Fruit fly (Drosophila melanogaster): ENCODE results near the gene eIF4E1.

Gene eIF4E1

DNA sequence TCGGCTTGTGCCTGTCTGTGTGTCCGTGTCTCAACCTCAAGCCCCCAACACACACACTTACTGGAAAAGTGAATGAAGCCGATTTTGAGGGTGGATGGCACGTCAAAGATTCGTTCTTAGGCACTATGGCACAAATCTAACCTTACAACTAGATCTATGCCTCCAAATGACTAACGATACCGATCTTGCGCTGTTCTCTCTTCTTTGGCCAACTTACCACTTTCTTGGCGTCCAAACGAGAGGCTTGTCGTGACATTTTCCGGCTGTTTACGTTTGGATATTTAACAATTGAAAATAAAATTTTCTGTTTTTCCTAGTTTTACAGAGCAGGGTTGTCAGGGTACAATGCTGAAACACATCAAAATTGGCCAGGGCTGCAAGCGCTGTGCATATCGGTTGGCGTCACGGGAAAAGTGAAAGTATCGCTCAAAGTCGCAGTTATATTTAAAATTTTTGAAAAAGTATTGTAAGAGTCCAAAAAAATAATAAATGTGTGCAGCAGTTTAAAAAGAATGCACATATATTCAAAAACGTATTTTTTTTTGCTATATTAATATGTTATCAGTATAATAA is 39.7 kb upstream of the eIF4E1 start, which contains the start of the genes Bet3 and Nf-YA (continued):
- TF ChIP-seq CG10147 (GFP tag; optimal IDR thresholded peaks at IDR 0.05) (no peak), ERR (GFP tag; optimal IDR thresholded peaks at IDR 0.05) (no peak), Usf (GFP tag; optimal IDR thresholded peaks at IDR 0.05) (no peak), CG9437 (GFP tag; optimal IDR thresholded peaks at IDR 0.05) (no peak), stwl (tag; optimal IDR thresholded peaks at IDR 0.05) (peak; percentile 77), CG9876 (GFP tag; optimal IDR thresholded peaks at IDR 0.05) (peak; percentile 8), Xbp1 (GFP tag; optimal IDR thresholded peaks at IDR 0.05) (peak; percentile 78), Atf6 (GFP tag; IDR thresholded peaks at IDR 0.05) (0 out of 2 replicates have a peak, but pooled peaks have one; percentile 16), HLH3B (GFP tag; IDR thresholded peaks at IDR 0.05) (no peak; the same call in 1 of the 2 replicates), CG15269 (tag; optimal IDR thresholded peaks at IDR 0.05) (peak; percentile 39), CG14667 (GFP tag; IDR thresholded peaks at IDR 0.05) (no peak; the same call in 1 of the 2 replicates), CG10462 (GFP tag; optimal IDR thresholded peaks at IDR 0.05) (no peak), Trl (optimal IDR thresholded peaks at IDR 0.05) (no peak), Trl (GFP tag; optimal IDR thresholded peaks at IDR 0.05) (peak; percentile 39), luna (GFP tag; optimal IDR thresholded peaks at IDR 0.05) (peak; percentile 77), Hr78 (GFP tag; optimal IDR thresholded peaks at IDR 0.05) (no peak), eyg (GFP tag; optimal IDR thresholded peaks at IDR 0.05) (no peak), NFAT (GFP tag; IDR thresholded peaks at IDR 0.05) (peak; percentile 88), Fer1 (GFP tag; optimal IDR thresholded peaks at IDR 0.05) (peak; percentile 3), CG2120 (GFP tag; optimal IDR thresholded peaks at IDR 0.05) (peak; percentile 63), crc (GFP tag; optimal IDR thresholded peaks at IDR 0.05) (peak; percentile 27), bcd (GFP tag; optimal IDR thresholded peaks at IDR 0.05) (peak; percentile 55), pho (GFP tag; optimal IDR thresholded peaks at IDR 0.05) (peak; percentile 43), slou (GFP tag; optimal IDR thresholded peaks at IDR 0.05) (peak; percentile 41), CrebB (tag; optimal IDR thresholded peaks at IDR 0.05) (no peak), ci (GFP tag; IDR thresholded peaks at IDR 0.05) (no peak; the same call in 1 of the 3 replicates), Hr39 (optimal IDR thresholded peaks at IDR 0.05) (no peak), onecut (GFP tag; IDR thresholded peaks at IDR 0.05) (no peak), cwo (GFP tag; optimal IDR thresholded peaks at IDR 0.05) (no peak), CG3281 (GFP tag; optimal IDR thresholded peaks at IDR 0.05) (peak; percentile 40), CG14014 (GFP tag; IDR thresholded peaks at IDR 0.05) (peak; percentile 49; the same call in 1 of the 2 replicates), CG2889 (GFP tag; IDR thresholded peaks at IDR 0.05) (no peak), CG17802 (tag; optimal IDR thresholded peaks at IDR 0.05) (no peak), otp (GFP tag; IDR thresholded peaks at IDR 0.05) (no peak), CG9932 (GFP tag; IDR thresholded peaks at IDR 0.05) (peak; percentile 86), CG31224 (GFP tag; IDR thresholded peaks at IDR 0.05) (no peak), Antp (GFP tag; optimal IDR thresholded peaks at IDR 0.05) (peak; percentile 61), Rx (GFP tag; IDR thresholded peaks at IDR 0.05) (0 out of 2 replicates have a peak, but pooled peaks have one; percentile 33), scrt (GFP tag; optimal IDR thresholded peaks at IDR 0.05) (peak; percentile 20), gro (GFP tag; optimal IDR thresholded peaks at IDR 0.05) (no peak), chn (GFP tag; optimal IDR thresholded peaks at IDR 0.05) (peak; percentile 66), CG10543 (GFP tag; optimal IDR thresholded peaks at IDR 0.05) (peak; percentile 36), pum (GFP tag; optimal IDR thresholded peaks at IDR 0.05) (peak; percentile 76), Tbp (GFP tag; optimal IDR thresholded peaks at IDR 0.05) (no peak), nau (GFP tag; optimal IDR thresholded peaks at IDR 0.05) (no peak), NK7.1 (GFP tag; optimal IDR thresholded peaks at IDR 0.05) (no peak), CG12659 (GFP tag; optimal IDR thresholded peaks at IDR 0.05) (peak; percentile 65), ab (GFP tag; optimal IDR thresholded peaks at IDR 0.05) (no peak), hkb (optimal IDR thresholded peaks at IDR 0.05) (no peak), hkb (GFP tag; IDR thresholded peaks at IDR 0.05) (no peak), croc (GFP tag; conservative IDR thresholded peaks at IDR 0.05) (no peak; the same call in 2 of the 3 replicates), fru (optimal IDR thresholded peaks at IDR 0.05) (no peak)
